Worm (Caenorhabditis elegans) whole organism, L1 larva: ENCODE data around the gene ceeh-1.
A peak's percentile ranks its signal among the peaks of the same experiment; 100 is the strongest.

Source experiments
- C34B4.2 ChIP-seq: sonication (generic microtip); optimal IDR thresholded peaks from 2 replicates; lab custom pipeline; 2017; ENCODE audit warnings: mild to moderate bottlenecking, missing genetic modification characterization, missing compliant biosample characterization
- aha-1 ChIP-seq: fragments of 150-350 bp; optimal IDR thresholded peaks from 2 replicates; lab custom pipeline; 2014; ENCODE audit warnings: missing biosample characterization, missing genetic modification characterization
- ces-1 ChIP-seq: fragments of 150-350 bp; optimal IDR thresholded peaks from 2 replicates; lab custom pipeline; 2014; ENCODE audit warnings: missing biosample characterization, missing genetic modification reagents, missing genetic modification characterization
- egl-27 ChIP-seq, 2 experiments: fragments of 150-350 bp in 1 of 2; sonication (generic microtip); optimal IDR thresholded peaks; 3 replicates each; lab custom pipeline; 2017 to 2018; ENCODE audit warnings: missing biosample characterization in 2 of 2, missing genetic modification characterization in 2 of 2, missing genetic modification reagents in 2 of 2
- elt-2 ChIP-seq: sonication (generic microtip); optimal IDR thresholded peaks from 2 replicates; lab custom pipeline; 2016; ENCODE audit warnings: missing genetic modification characterization, mild to moderate bottlenecking, inconsistent platforms, missing compliant biosample characterization, missing genetic modification reagents
- nhr-28 ChIP-seq: fragments of 150-350 bp; optimal IDR thresholded peaks from 2 replicates; lab custom pipeline; 2014; ENCODE audit warnings: missing biosample characterization, missing genetic modification characterization
- snpc-4 ChIP-seq: fragments of 150-350 bp; optimal IDR thresholded peaks from 2 replicates; lab custom pipeline; 2014; ENCODE audit warnings: missing biosample characterization, missing genetic modification characterization
- sox-4 ChIP-seq: sonication (generic microtip); optimal IDR thresholded peaks from 2 replicates; lab custom pipeline; 2016; ENCODE audit warnings: missing genetic modification characterization, missing compliant biosample characterization
- tlp-1 ChIP-seq: fragments of 150-350 bp; optimal IDR thresholded peaks from 2 replicates; lab custom pipeline; 2014; ENCODE audit warnings: missing biosample characterization, missing genetic modification characterization
- ztf-11 ChIP-seq, 2 experiments: sonication (generic microtip); optimal IDR thresholded peaks; 2 replicates each; lab custom pipeline; 2016 to 2017; ENCODE audit warnings: missing genetic modification characterization in 2 of 2, missing biosample characterization in 1 of 2, missing compliant biosample characterization in 1 of 2

DNA sequence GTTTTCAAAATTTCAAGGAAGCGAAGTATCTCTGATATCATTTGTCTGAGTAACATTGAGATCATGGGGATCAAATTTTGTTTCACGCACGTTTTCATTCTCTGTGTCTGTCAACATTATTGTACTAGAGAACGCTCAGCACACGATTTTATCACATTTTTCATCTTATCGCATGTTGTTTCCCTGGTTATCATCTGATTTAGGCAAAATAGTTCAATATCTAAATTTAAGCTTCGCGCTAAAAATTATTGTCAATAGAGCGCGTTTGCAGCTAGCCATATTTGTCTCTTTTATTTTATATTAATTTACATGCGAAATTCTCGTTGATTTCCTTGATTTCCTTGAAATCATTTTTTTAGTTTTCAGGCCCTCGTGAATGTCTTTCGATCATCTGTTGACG is 13.4 kb upstream of the ceeh-1 start, which contains the start of gene K02F3.2:
- TF ChIP-seq ztf-11 (tag; optimal IDR thresholded peaks at IDR 0.05; lab: Kevin White, UChicago) (no peak), snpc-4 (tag; lab: Kevin White, UChicago) (no peak), tlp-1 (tag; lab: Kevin White, UChicago) (no peak), C34B4.2 (tag; lab: Kevin White, UChicago) (no peak), nhr-28 (tag; lab: Kevin White, UChicago) (no peak), aha-1 (tag; lab: Kevin White, UChicago) (no peak), ces-1 (GFP tag; lab: Kevin White, UChicago) (no peak), sox-4 (tag; lab: Kevin White, UChicago) (peak; percentile 35), egl-27 (tag; optimal IDR thresholded peaks at IDR 0.05; lab: Kevin White, UChicago) (no peak), elt-2 (tag; lab: Kevin White, UChicago) (peak; percentile 78)
